Fruit fly (Drosophila melanogaster) whole organism, embryonic: ENCODE results near the gene CG11596.

Source experiments
- Aef1 ChIP-seq: fragments of 200-800 bp; sonication (Bioruptor generic); IDR thresholded peaks from 3 replicates; pipeline ENCODE4 v1.3.6; 2022; ENCODE audit warnings: missing biosample characterization, missing genetic modification characterization
- Asciz ChIP-seq: fragments of 200-800 bp; sonication (Bioruptor generic); optimal IDR thresholded peaks from 2 replicates; lab custom pipeline; 2017; ENCODE audit warnings: missing biosample characterization, mild to moderate bottlenecking, missing genetic modification characterization, missing genetic modification reagents
- CG10274 ChIP-seq: fragments of 200-800 bp; sonication (Bioruptor generic); optimal IDR thresholded peaks from 3 replicates; lab custom pipeline; 2017; ENCODE audit warnings: missing biosample characterization, mild to moderate bottlenecking, missing genetic modification characterization
- CG12299 ChIP-seq: fragments of 200-800 bp; sonication (Bioruptor generic); optimal IDR thresholded peaks from 2 replicates; lab custom pipeline; 2018; ENCODE audit warnings: missing biosample characterization, mild to moderate bottlenecking, missing genetic modification characterization
- CG12942 ChIP-seq: fragments of 200-800 bp; sonication (Bioruptor generic); optimal IDR thresholded peaks from 3 replicates; lab custom pipeline; 2016; ENCODE audit warnings: missing biosample characterization, missing genetic modification characterization
- CG15073 ChIP-seq: fragments of 200-800 bp; sonication (Bioruptor generic); optimal IDR thresholded peaks from 2 replicates; lab custom pipeline; 2016; ENCODE audit warnings: missing biosample characterization, missing genetic modification characterization
- CG17186 ChIP-seq: fragments of 200-800 bp; sonication (Bioruptor generic); optimal IDR thresholded peaks from 3 replicates; lab custom pipeline; 2017; ENCODE audit warnings: missing biosample characterization, missing genetic modification reagents, missing genetic modification characterization
- CG17361 ChIP-seq: fragments of 200-800 bp; sonication (Bioruptor generic); IDR thresholded peaks from 3 replicates; pipeline ENCODE4 v1.3.6; 2022; ENCODE audit warnings: missing biosample characterization, missing genetic modification characterization
- CG18262 ChIP-seq: fragments of 200-800 bp; optimal IDR thresholded peaks from 3 replicates; lab custom pipeline; 2019; ENCODE audit warnings: missing biosample characterization, mild to moderate bottlenecking, missing genetic modification characterization, moderate library complexity
- CG18599 ChIP-seq: fragments of 200-800 bp; sonication (Bioruptor generic); optimal IDR thresholded peaks from 3 replicates; lab custom pipeline; 2017; ENCODE audit warnings: missing biosample characterization, missing genetic modification characterization, mild to moderate bottlenecking, moderate library complexity, missing genetic modification reagents
- CG32772 ChIP-seq: fragments of 200-800 bp; sonication (Bioruptor generic); IDR thresholded peaks from 2 replicates; pipeline ENCODE4 v1.3.6; 2022; ENCODE audit warnings: missing biosample characterization, missing genetic modification characterization
- CG34376 ChIP-seq: fragments of 200-800 bp; sonication (Bioruptor generic); optimal IDR thresholded peaks from 2 replicates; lab custom pipeline; 2018; ENCODE audit warnings: missing biosample characterization, mild to moderate bottlenecking, missing genetic modification characterization
- CG3995 ChIP-seq: fragments of 200-800 bp; sonication (Bioruptor generic); optimal IDR thresholded peaks from 3 replicates; lab custom pipeline; 2016; ENCODE audit warnings: missing biosample characterization, missing genetic modification characterization
- CG4328 ChIP-seq: fragments of 200-800 bp; sonication (Bioruptor generic); optimal IDR thresholded peaks from 3 replicates; lab custom pipeline; 2017; ENCODE audit warnings: missing biosample characterization, missing genetic modification reagents, missing genetic modification characterization
- CG6654 ChIP-seq: fragments of 200-800 bp; sonication (Bioruptor generic); optimal IDR thresholded peaks from 2 replicates; lab custom pipeline; 2017; ENCODE audit warnings: missing biosample characterization, mild to moderate bottlenecking, missing genetic modification characterization
- CG7786 ChIP-seq: fragments of 200-800 bp; sonication (Bioruptor generic); optimal IDR thresholded peaks from 2 replicates; lab custom pipeline; 2016; ENCODE audit warnings: missing biosample characterization, missing genetic modification characterization
- CG8281 ChIP-seq: fragments of 200-800 bp; sonication (Bioruptor generic); optimal IDR thresholded peaks from 2 replicates; lab custom pipeline; 2018; ENCODE audit warnings: missing biosample characterization, mild to moderate bottlenecking, missing genetic modification characterization, moderate library complexity
- CG9817 ChIP-seq: fragments of 200-800 bp; sonication (Bioruptor generic); optimal IDR thresholded peaks from 2 replicates; lab custom pipeline; 2018; ENCODE audit warnings: missing biosample characterization, mild to moderate bottlenecking, missing genetic modification characterization, moderate library complexity
- Deaf1 ChIP-seq: fragments of 200-800 bp; optimal IDR thresholded peaks from 3 replicates; lab custom pipeline; 2019; ENCODE audit warnings: missing biosample characterization, mild to moderate bottlenecking, missing genetic modification characterization, moderate library complexity
- Dek ChIP-seq: fragments of 200-800 bp; sonication (Bioruptor generic); optimal IDR thresholded peaks from 3 replicates; lab custom pipeline; 2019; ENCODE audit warnings: missing biosample characterization, mild to moderate bottlenecking, missing genetic modification characterization, moderate library complexity
- Dip2 ChIP-seq: fragments of 200-800 bp; sonication (Bioruptor generic); IDR thresholded peaks from 2 replicates; pipeline ENCODE4 v1.3.6; 2022; ENCODE audit warnings: missing biosample characterization, missing genetic modification characterization
- Doc3 ChIP-seq: fragments of 200-800 bp; sonication (Bioruptor generic); IDR thresholded peaks from 3 replicates; pipeline ENCODE4 v1.3.6; 2022; ENCODE audit warnings: missing biosample characterization, missing genetic modification characterization; ENCODE audit not compliant: partially characterized antibody
- E2f2 ChIP-seq: fragments of 200-800 bp; sonication (Bioruptor generic); IDR thresholded peaks from 2 replicates; pipeline ENCODE4 v1.3.6; 2022; ENCODE audit warnings: missing biosample characterization, missing genetic modification characterization
- Hand ChIP-seq: fragments of 200-800 bp; sonication (Bioruptor generic); optimal IDR thresholded peaks from 2 replicates; lab custom pipeline; 2017; ENCODE audit warnings: mild to moderate bottlenecking, missing biosample characterization, missing genetic modification reagents, missing genetic modification characterization
- HmgD ChIP-seq: fragments of 200-800 bp; sonication (Bioruptor generic); optimal IDR thresholded peaks from 3 replicates; lab custom pipeline; 2016; ENCODE audit warnings: missing biosample characterization, missing genetic modification characterization
- Hr39 ChIP-seq: fragments of >200 bp; optimal IDR thresholded peaks from 2 replicates; lab custom pipeline; 2017
- Hsf ChIP-seq: fragments of 200-800 bp; sonication (Bioruptor generic); optimal IDR thresholded peaks from 3 replicates; lab custom pipeline; 2016; ENCODE audit warnings: missing biosample characterization, missing genetic modification characterization
- Max ChIP-seq: fragments of 200-800 bp; sonication (Bioruptor generic); optimal IDR thresholded peaks from 2 replicates; lab custom pipeline; 2016; ENCODE audit warnings: missing biosample characterization, mild to moderate bottlenecking, missing genetic modification characterization
- Nf-YC ChIP-seq: fragments of 200-800 bp; optimal IDR thresholded peaks from 3 replicates; lab custom pipeline; 2019; ENCODE audit warnings: missing biosample characterization, mild to moderate bottlenecking, missing genetic modification characterization, moderate library complexity
- Rx ChIP-seq: fragments of 200-800 bp; sonication (Bioruptor generic); IDR thresholded peaks from 2 replicates; pipeline ENCODE4 v1.3.6; 2022; ENCODE audit warnings: missing biosample characterization, missing genetic modification characterization
- Sox100B ChIP-seq: fragments of 200-800 bp; sonication (Bioruptor generic); optimal IDR thresholded peaks from 3 replicates; lab custom pipeline; 2018; ENCODE audit warnings: missing biosample characterization, mild to moderate bottlenecking, missing genetic modification characterization
- YL-1 ChIP-seq: fragments of 200-800 bp; sonication (Bioruptor generic); optimal IDR thresholded peaks from 3 replicates; lab custom pipeline; 2017; ENCODE audit warnings: missing biosample characterization, mild to moderate bottlenecking, missing genetic modification characterization
- amos ChIP-seq: fragments of 200-800 bp; sonication (Bioruptor generic); IDR thresholded peaks from 2 replicates; pipeline ENCODE4 v1.3.6; 2022; ENCODE audit warnings: missing biosample characterization, missing genetic modification characterization; ENCODE audit not compliant: partially characterized antibody
- bowl ChIP-seq: fragments of 200-800 bp; sonication (Bioruptor generic); IDR thresholded peaks from 2 replicates; pipeline ENCODE4 v1.3.6; 2022; ENCODE audit warnings: missing biosample characterization, missing genetic modification characterization
- cas ChIP-seq: fragments of 200-800 bp; sonication (Bioruptor generic); IDR thresholded peaks from 2 replicates; pipeline ENCODE4 v1.3.6; 2022; ENCODE audit warnings: missing biosample characterization, missing genetic modification characterization
- chinmo ChIP-seq: fragments of 200-800 bp; sonication (Bioruptor generic); IDR thresholded peaks from 4 replicates; pipeline ENCODE4 v1.3.6; 2022; ENCODE audit warnings: missing biosample characterization, missing genetic modification characterization; ENCODE audit not compliant: partially characterized antibody
- chm ChIP-seq: fragments of 200-800 bp; sonication (Bioruptor generic); IDR thresholded peaks from 2 replicates; pipeline ENCODE4 v1.3.6; 2022; ENCODE audit warnings: missing biosample characterization, missing genetic modification characterization
- dm ChIP-seq: fragments of 200-800 bp; sonication (Bioruptor generic); optimal IDR thresholded peaks from 3 replicates; lab custom pipeline; 2016; ENCODE audit warnings: missing biosample characterization, missing genetic modification characterization
- dmrt99B ChIP-seq: fragments of 200-800 bp; sonication (Bioruptor generic); optimal IDR thresholded peaks from 2 replicates; lab custom pipeline; 2018; ENCODE audit warnings: missing biosample characterization, mild to moderate bottlenecking, missing genetic modification characterization, moderate library complexity
- hb ChIP-seq: fragments of 200-800 bp; sonication (Bioruptor generic); IDR thresholded peaks from 3 replicates; pipeline ENCODE4 v1.3.6; 2022; ENCODE audit warnings: missing biosample characterization, missing genetic modification characterization; ENCODE audit not compliant: partially characterized antibody
- lilli ChIP-seq: fragments of 200-800 bp; sonication (Bioruptor generic); optimal IDR thresholded peaks from 3 replicates; lab custom pipeline; 2016; ENCODE audit warnings: missing biosample characterization, missing genetic modification characterization
- sc ChIP-seq, 3 experiments: fragments of >200 bp in 2 of 3; fragments of 200-800 bp in 1 of 3; sonication (Bioruptor generic) in 1 of 3; optimal IDR thresholded peaks; 2 replicates in 2 of 3; 3 replicates in 1 of 3; lab custom pipeline; 2017; ENCODE audit warnings: mild to moderate bottlenecking in 1 of 3, missing biosample characterization in 1 of 3, missing genetic modification characterization in 1 of 3, missing genetic modification reagents in 1 of 3
- sens ChIP-seq: fragments of 200-800 bp; sonication (Bioruptor generic); peaks from one replicate; lab custom pipeline; 2016; ENCODE audit warnings: missing biosample characterization, missing genetic modification characterization
- sisA ChIP-seq: fragments of 200-800 bp; sonication (Bioruptor generic); IDR thresholded peaks from 2 replicates; pipeline ENCODE4 v1.3.6; 2022; ENCODE audit warnings: missing biosample characterization, missing genetic modification characterization
- tgo ChIP-seq: fragments of 200-800 bp; sonication (Bioruptor generic); IDR thresholded peaks from 3 replicates; pipeline ENCODE4 v1.3.6; 2022; ENCODE audit warnings: missing biosample characterization, missing genetic modification characterization
- twi ChIP-seq: fragments of 200-800 bp; optimal IDR thresholded peaks from 2 replicates; lab custom pipeline; 2019; ENCODE audit warnings: missing biosample characterization, mild to moderate bottlenecking, missing genetic modification characterization, moderate library complexity
- vfl ChIP-seq: fragments of 200-800 bp; sonication (Bioruptor generic); optimal IDR thresholded peaks from 2 replicates; lab custom pipeline; 2016; ENCODE audit warnings: missing biosample characterization, missing genetic modification characterization
- wek ChIP-seq: fragments of 200-800 bp; sonication (Bioruptor generic); optimal IDR thresholded peaks from 3 replicates; lab custom pipeline; 2018; ENCODE audit warnings: missing biosample characterization, mild to moderate bottlenecking, missing genetic modification characterization, moderate library complexity
- wor ChIP-seq: fragments of 200-800 bp; sonication (Bioruptor generic); IDR thresholded peaks from 2 replicates; pipeline ENCODE4 v1.3.6; 2022; ENCODE audit warnings: missing biosample characterization, missing genetic modification characterization

CG11596 gene

DNA sequence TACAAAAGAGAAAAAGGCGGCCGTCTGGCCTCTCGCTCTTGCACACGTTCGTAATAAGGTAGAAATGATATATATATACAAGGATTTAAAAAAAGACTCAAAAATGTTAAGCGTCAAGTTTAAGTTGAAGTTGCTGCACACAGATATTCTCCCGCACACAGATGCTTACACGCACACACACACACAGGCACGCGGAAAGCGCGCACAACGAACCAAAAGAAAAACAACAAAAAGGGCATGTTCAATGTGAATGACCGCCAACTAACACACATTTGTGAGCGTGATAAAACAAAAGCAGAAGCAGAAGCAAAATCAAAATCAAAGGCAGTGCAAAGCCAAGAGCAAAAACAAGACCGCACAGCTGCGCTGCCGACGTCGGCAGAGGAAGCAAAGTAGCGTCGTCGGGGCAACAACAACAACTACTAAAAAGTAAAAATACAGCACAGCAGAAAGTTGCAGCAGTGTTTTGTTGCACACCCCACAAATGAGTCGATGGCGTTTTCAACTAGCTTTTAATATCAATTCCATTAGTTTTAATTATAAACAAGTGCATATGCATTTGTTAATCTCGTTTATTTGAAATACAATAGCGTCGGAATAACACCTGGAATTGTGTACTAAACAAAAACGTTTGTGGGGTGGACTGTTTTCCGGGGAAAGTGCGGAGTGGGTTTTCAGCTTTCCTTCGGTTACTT is 19.8 kb downstream of the CG11596 start (continued):
- TF ChIP-seq Rx (GFP tag; lab: Robert Waterston, UW) (peak; percentile 95), CG12299 (tag; lab: Kevin White, UChicago) (peak; percentile 95), CG4328 (GFP tag; lab: Kevin White, UChicago) (peak; percentile 79), CG8281 (peak; percentile 85), twi (tag; lab: Kevin White, UChicago) (peak; percentile 93), Dek (tag; lab: Kevin White, UChicago) (peak; percentile 90), wor (GFP tag; lab: Robert Waterston, UW) (peak; percentile 94), CG32772 (peak; percentile 95), cas (GFP tag; lab: Robert Waterston, UW) (peak; percentile 73), CG10274 (GFP tag; lab: Kevin White, UChicago) (peak; percentile 81), hb (GFP tag; lab: Robert Waterston, UW) (no peak), Asciz (GFP tag; lab: Kevin White, UChicago) (peak; percentile 97), sc (optimal IDR thresholded peaks at IDR 0.05; lab: Kevin White, UChicago) (no peak), sc (GFP tag; optimal IDR thresholded peaks at IDR 0.05; lab: Kevin White, UChicago) (peak; percentile 98), Aef1 (GFP tag; lab: Robert Waterston, UW) (peak; percentile 85), CG17186 (peak; percentile 94), Deaf1 (tag; lab: Kevin White, UChicago) (peak; percentile 69), E2f2 (peak; percentile 75), dm (GFP tag; lab: Kevin White, UChicago) (peak; percentile 90), CG18262 (tag; lab: Kevin White, UChicago) (peak; percentile 99), vfl (GFP tag; lab: Kevin White, UChicago) (peak; percentile 88), Hsf (GFP tag; lab: Kevin White, UChicago) (peak; percentile 96), YL-1 (GFP tag; lab: Kevin White, UChicago) (peak; percentile 90), tgo (GFP tag; lab: Robert Waterston, UW) (peak; percentile 93), CG15073 (GFP tag; lab: Kevin White, UChicago) (peak; percentile 77), CG34376 (peak; percentile 35), chinmo (GFP tag; lab: Robert Waterston, UW) (peak; percentile 79; the same call in 2 of the 4 replicates), Sox100B (GFP tag; lab: Kevin White, UChicago) (peak; percentile 97), CG6654 (GFP tag; lab: Kevin White, UChicago) (peak; percentile 87), bowl (GFP tag; lab: Robert Waterston, UW) (peak; percentile 92), HmgD (peak; percentile 72), Max (GFP tag; lab: Kevin White, UChicago) (peak; percentile 93), CG9817 (tag; lab: Kevin White, UChicago) (peak; percentile 89), CG3995 (GFP tag; lab: Kevin White, UChicago) (peak; percentile 15), CG12942 (GFP tag; lab: Kevin White, UChicago) (peak; percentile 93), sens (GFP tag; lab: Kevin White, UChicago) (peak; percentile 100), CG7786 (GFP tag; lab: Kevin White, UChicago) (peak; percentile 92), Hr39 (lab: Kevin White, UChicago) (no peak), Doc3 (GFP tag; lab: Robert Waterston, UW) (no peak), CG17361 (GFP tag; lab: Robert Waterston, UW) (peak; percentile 99), CG18599 (GFP tag; lab: Kevin White, UChicago) (peak; percentile 94), Hand (peak; percentile 79), wek (GFP tag; lab: Kevin White, UChicago) (peak; percentile 91), sisA (peak; percentile 94), lilli (GFP tag; lab: Kevin White, UChicago) (peak; percentile 94), Nf-YC (peak; percentile 63), dmrt99B (tag; lab: Kevin White, UChicago) (peak; percentile 97), amos (GFP tag; lab: Robert Waterston, UW) (no peak), chm (GFP tag; lab: Robert Waterston, UW) (peak; percentile 95), Dip2 (GFP tag; lab: Robert Waterston, UW) (peak; percentile 21; the same call in 1 of the 2 replicates)
